Worm (Caenorhabditis elegans): ENCODE data around the gene C18E9.2.

- TF ChIP-seq W03F9.2 (tag; optimal IDR thresholded peaks at IDR 0.05) (no peak), dao-5 (tag; optimal IDR thresholded peaks at IDR 0.05) (no peak), him-1 (tag; optimal IDR thresholded peaks at IDR 0.05) (no peak)
Measured at ce11 chrII:9009976-9010702, 45.3 kb downstream of the C18E9.2 start.
